Fruit fly (Drosophila melanogaster) whole organism, prepupa: ENCODE results near the gene Dyrk2.

Source experiments
- Blimp-1 ChIP-seq: fragments of 200-800 bp; sonication (Bioruptor generic); optimal IDR thresholded peaks from 3 replicates; lab custom pipeline; 2017; ENCODE audit warnings: missing biosample characterization, missing genetic modification characterization, mild to moderate bottlenecking, moderate library complexity, missing genetic modification reagents
- CG10669 ChIP-seq: fragments of 200-800 bp; sonication (Bioruptor generic); optimal IDR thresholded peaks from 3 replicates; lab custom pipeline; 2018; ENCODE audit warnings: missing biosample characterization, mild to moderate bottlenecking, missing genetic modification characterization, moderate library complexity
- CG11762 ChIP-seq: fragments of 200-800 bp; sonication (Bioruptor generic); optimal IDR thresholded peaks from 3 replicates; lab custom pipeline; 2016; ENCODE audit warnings: missing biosample characterization, missing genetic modification characterization; ENCODE audit not compliant: insufficient read depth
- CG11902 ChIP-seq: fragments of 200-800 bp; sonication (Bioruptor generic); optimal IDR thresholded peaks from 3 replicates; lab custom pipeline; 2016; ENCODE audit warnings: missing biosample characterization, missing genetic modification characterization
- CG1621 ChIP-seq: fragments of 200-800 bp; sonication (Bioruptor generic); optimal IDR thresholded peaks from 3 replicates; lab custom pipeline; 2018; ENCODE audit warnings: missing biosample characterization, mild to moderate bottlenecking, missing genetic modification characterization
- CG3032 ChIP-seq: fragments of 200-800 bp; optimal IDR thresholded peaks from 2 replicates; lab custom pipeline; 2019; ENCODE audit warnings: missing biosample characterization, mild to moderate bottlenecking, missing genetic modification characterization, moderate library complexity
- CG31627 ChIP-seq: fragments of 200-800 bp; sonication (Bioruptor generic); optimal IDR thresholded peaks from 3 replicates; lab custom pipeline; 2016; ENCODE audit warnings: missing biosample characterization, missing genetic modification characterization
- CG32006 ChIP-seq: fragments of 200-800 bp; sonication (Bioruptor generic); optimal IDR thresholded peaks from 3 replicates; lab custom pipeline; 2017; ENCODE audit warnings: missing biosample characterization, mild to moderate bottlenecking, missing genetic modification characterization
- CG3919 ChIP-seq: fragments of 200-800 bp; sonication (Bioruptor generic); optimal IDR thresholded peaks from 3 replicates; lab custom pipeline; 2016; ENCODE audit warnings: missing biosample characterization, missing genetic modification characterization
- CG4318 ChIP-seq: fragments of 200-800 bp; sonication (Bioruptor generic); optimal IDR thresholded peaks from 3 replicates; lab custom pipeline; 2017; ENCODE audit warnings: missing biosample characterization, mild to moderate bottlenecking, missing genetic modification characterization
- CG6163 ChIP-seq: fragments of 200-800 bp; sonication (Bioruptor generic); IDR thresholded peaks from 3 replicates; pipeline ENCODE4 v1.3.6; 2022; ENCODE audit warnings: missing biosample characterization, missing genetic modification characterization
- CG6276 ChIP-seq: fragments of 200-800 bp; sonication (Bioruptor generic); optimal IDR thresholded peaks from 2 replicates; lab custom pipeline; 2017; ENCODE audit warnings: missing biosample characterization, mild to moderate bottlenecking, missing genetic modification characterization
- CG6808 ChIP-seq: fragments of 200-800 bp; sonication (Bioruptor generic); optimal IDR thresholded peaks from 3 replicates; lab custom pipeline; 2017; ENCODE audit warnings: missing biosample characterization, missing genetic modification characterization, mild to moderate bottlenecking, moderate library complexity, missing genetic modification reagents
- CG6854 ChIP-seq: fragments of 200-800 bp; sonication (Bioruptor generic); optimal IDR thresholded peaks from 2 replicates; lab custom pipeline; 2017; ENCODE audit warnings: missing biosample characterization, mild to moderate bottlenecking, missing genetic modification characterization
- CG7368 ChIP-seq: fragments of 200-800 bp; sonication (Bioruptor generic); optimal IDR thresholded peaks from 3 replicates; lab custom pipeline; 2016; ENCODE audit warnings: missing biosample characterization, missing genetic modification characterization
- CG8119 ChIP-seq: fragments of 200-800 bp; sonication (Bioruptor generic); IDR thresholded peaks from 3 replicates; pipeline ENCODE4 v1.3.6; 2022; ENCODE audit warnings: missing biosample characterization, missing genetic modification characterization
- CG8319 ChIP-seq: fragments of 200-800 bp; sonication (Bioruptor generic); optimal IDR thresholded peaks from 3 replicates; lab custom pipeline; 2016; ENCODE audit warnings: missing biosample characterization, missing genetic modification characterization
- CG9139 ChIP-seq: fragments of 200-800 bp; sonication (Bioruptor generic); optimal IDR thresholded peaks from 3 replicates; lab custom pipeline; 2017; ENCODE audit warnings: missing biosample characterization, mild to moderate bottlenecking, missing genetic modification characterization
- Eip75B ChIP-seq: fragments of 200-800 bp; sonication (Bioruptor generic); optimal IDR thresholded peaks from 3 replicates; lab custom pipeline; 2016; ENCODE audit warnings: missing biosample characterization, missing genetic modification characterization
- Eip78C ChIP-seq: fragments of 200-800 bp; sonication (Bioruptor generic); peaks from one replicate; lab custom pipeline; 2016; ENCODE audit warnings: missing biosample characterization, missing genetic modification characterization
- Eip93F ChIP-seq: fragments of 200-800 bp; sonication (Bioruptor generic); optimal IDR thresholded peaks from 2 replicates; lab custom pipeline; 2016; ENCODE audit warnings: missing biosample characterization, mild to moderate bottlenecking, missing genetic modification characterization
- Ets96B ChIP-seq: fragments of 200-800 bp; optimal IDR thresholded peaks from 2 replicates; lab custom pipeline; 2019; ENCODE audit warnings: missing biosample characterization, mild to moderate bottlenecking, missing genetic modification characterization, moderate library complexity
- Gug ChIP-seq: fragments of 200-800 bp; sonication (Bioruptor generic); IDR thresholded peaks from 2 replicates; pipeline ENCODE4 v1.3.6; 2022; ENCODE audit warnings: missing biosample characterization, missing genetic modification characterization
- Hr38 ChIP-seq: sonication (Bioruptor generic); optimal IDR thresholded peaks from 2 replicates; lab custom pipeline; 2016; ENCODE audit warnings: missing biosample characterization, missing genetic modification characterization
- Hr39 ChIP-seq: fragments of 200-800 bp; sonication (Bioruptor generic); optimal IDR thresholded peaks from 2 replicates; lab custom pipeline; 2016; ENCODE audit warnings: missing biosample characterization, missing genetic modification characterization
- Hr4 ChIP-seq: fragments of 200-800 bp; sonication (Bioruptor generic); optimal IDR thresholded peaks from 3 replicates; lab custom pipeline; 2016; ENCODE audit warnings: missing biosample characterization, missing genetic modification characterization
- Lpt ChIP-seq: fragments of 200-800 bp; sonication (Bioruptor generic); optimal IDR thresholded peaks from 3 replicates; lab custom pipeline; 2016; ENCODE audit warnings: missing biosample characterization, missing genetic modification characterization
- Met ChIP-seq: fragments of 200-800 bp; sonication (Bioruptor generic); optimal IDR thresholded peaks from 3 replicates; lab custom pipeline; 2016; ENCODE audit warnings: missing biosample characterization, missing genetic modification characterization
- OdsH ChIP-seq: fragments of 200-800 bp; sonication (Bioruptor generic); optimal IDR thresholded peaks from 3 replicates; lab custom pipeline; 2016; ENCODE audit warnings: missing biosample characterization, missing genetic modification characterization
- Sox102F ChIP-seq: fragments of 200-800 bp; sonication (Bioruptor generic); optimal IDR thresholded peaks from 2 replicates; lab custom pipeline; 2016; ENCODE audit warnings: missing biosample characterization, mild to moderate bottlenecking, missing genetic modification characterization
- achi ChIP-seq: fragments of 200-800 bp; sonication (Bioruptor generic); optimal IDR thresholded peaks from 3 replicates; lab custom pipeline; 2016; ENCODE audit warnings: missing biosample characterization, missing genetic modification characterization
- acj6 ChIP-seq: fragments of 200-800 bp; sonication (Bioruptor generic); optimal IDR thresholded peaks from 3 replicates; lab custom pipeline; 2016; ENCODE audit warnings: missing biosample characterization, missing genetic modification characterization
- dsx ChIP-seq: fragments of 200-800 bp; optimal IDR thresholded peaks from 3 replicates; lab custom pipeline; 2019; ENCODE audit warnings: missing biosample characterization, mild to moderate bottlenecking, missing genetic modification characterization, moderate library complexity; ENCODE audit not compliant: poor library complexity, severe bottlenecking
- eg ChIP-seq: fragments of 200-800 bp; sonication (Bioruptor generic); IDR thresholded peaks from 3 replicates; pipeline ENCODE4 v1.3.6; 2022; ENCODE audit warnings: missing biosample characterization, missing genetic modification characterization
- esn ChIP-seq: fragments of 200-800 bp; sonication (Bioruptor generic); optimal IDR thresholded peaks from 2 replicates; lab custom pipeline; 2016; ENCODE audit warnings: missing biosample characterization, mild to moderate bottlenecking, missing genetic modification characterization, moderate library complexity
- fd59A ChIP-seq: fragments of 200-800 bp; sonication (Bioruptor generic); optimal IDR thresholded peaks from 2 replicates; lab custom pipeline; 2017; ENCODE audit warnings: missing biosample characterization, mild to moderate bottlenecking, missing genetic modification characterization, missing genetic modification reagents
- fd85E ChIP-seq: fragments of 200-800 bp; sonication (Bioruptor generic); optimal IDR thresholded peaks from 3 replicates; lab custom pipeline; 2016; ENCODE audit warnings: missing biosample characterization, missing genetic modification characterization
- lz ChIP-seq: fragments of 200-800 bp; sonication (Bioruptor generic); optimal IDR thresholded peaks from 3 replicates; lab custom pipeline; 2016; ENCODE audit warnings: missing biosample characterization, missing genetic modification characterization
- net ChIP-seq: fragments of 200-800 bp; sonication (Bioruptor generic); optimal IDR thresholded peaks from 3 replicates; lab custom pipeline; 2016; ENCODE audit warnings: missing biosample characterization, missing genetic modification characterization
- pdm3 ChIP-seq: fragments of 200-800 bp; sonication (Bioruptor generic); optimal IDR thresholded peaks from 3 replicates; lab custom pipeline; 2016; ENCODE audit warnings: missing biosample characterization, missing genetic modification characterization
- salr ChIP-seq, 2 experiments: fragments of 200-800 bp; sonication (Bioruptor generic); optimal IDR thresholded peaks; 3 replicates each; lab custom pipeline; 2016 to 2018; ENCODE audit warnings: missing biosample characterization in 2 of 2, missing genetic modification characterization in 2 of 2, mild to moderate bottlenecking in 1 of 2
- ss ChIP-seq, 2 experiments: fragments of 200-800 bp; sonication (Bioruptor generic); optimal IDR thresholded peaks; 2 replicates in 1 of 2; 3 replicates in 1 of 2; lab custom pipeline; 2017 to 2018; ENCODE audit warnings: mild to moderate bottlenecking in 2 of 2, missing biosample characterization in 2 of 2, missing genetic modification characterization in 2 of 2, moderate library complexity in 1 of 2
- svp ChIP-seq: fragments of 200-800 bp; sonication (Bioruptor generic); peaks from one replicate; lab custom pipeline; 2016; ENCODE audit warnings: missing biosample characterization, missing genetic modification characterization
- topi ChIP-seq: fragments of 200-800 bp; sonication (Bioruptor generic); optimal IDR thresholded peaks from 3 replicates; lab custom pipeline; 2016; ENCODE audit warnings: missing biosample characterization, missing genetic modification characterization
- vri ChIP-seq: fragments of 200-800 bp; sonication (Bioruptor generic); optimal IDR thresholded peaks from 3 replicates; lab custom pipeline; 2016; ENCODE audit warnings: missing biosample characterization, mild to moderate bottlenecking, missing genetic modification characterization

Dyrk2 gene

dm6 chr2L:14236132-14236531 is 2.2 kb upstream of the Dyrk2 start (continued):
- TF ChIP-seq Hr4 (GFP tag; lab: Kevin White, UChicago) (peak; percentile 36), OdsH (GFP tag; lab: Kevin White, UChicago) (peak; percentile 59), CG6276 (GFP tag; lab: Kevin White, UChicago) (no peak), svp (GFP tag; lab: Kevin White, UChicago) (no peak), Hr38 (GFP tag; lab: Kevin White, UChicago) (no peak), CG6163 (GFP tag; lab: Robert Waterston, UW) (peak; percentile 64; the same call in 2 of the 3 replicates), Met (peak; percentile 52), Ets96B (peak; percentile 64), vri (GFP tag; lab: Kevin White, UChicago) (peak; percentile 15), achi (peak; percentile 65), CG3919 (GFP tag; lab: Kevin White, UChicago) (peak; percentile 61), fd59A (GFP tag; lab: Kevin White, UChicago) (peak; percentile 45), CG6854 (GFP tag; lab: Kevin White, UChicago) (no peak), CG32006 (GFP tag; lab: Kevin White, UChicago) (peak; percentile 48), CG11902 (GFP tag; lab: Kevin White, UChicago) (no peak), CG8119 (GFP tag; lab: Robert Waterston, UW) (peak; percentile 34; the same call in 1 of the 3 replicates), CG4318 (GFP tag; lab: Kevin White, UChicago) (peak; percentile 19), dsx (GFP tag; lab: Kevin White, UChicago) (peak; percentile 35)

DNA sequence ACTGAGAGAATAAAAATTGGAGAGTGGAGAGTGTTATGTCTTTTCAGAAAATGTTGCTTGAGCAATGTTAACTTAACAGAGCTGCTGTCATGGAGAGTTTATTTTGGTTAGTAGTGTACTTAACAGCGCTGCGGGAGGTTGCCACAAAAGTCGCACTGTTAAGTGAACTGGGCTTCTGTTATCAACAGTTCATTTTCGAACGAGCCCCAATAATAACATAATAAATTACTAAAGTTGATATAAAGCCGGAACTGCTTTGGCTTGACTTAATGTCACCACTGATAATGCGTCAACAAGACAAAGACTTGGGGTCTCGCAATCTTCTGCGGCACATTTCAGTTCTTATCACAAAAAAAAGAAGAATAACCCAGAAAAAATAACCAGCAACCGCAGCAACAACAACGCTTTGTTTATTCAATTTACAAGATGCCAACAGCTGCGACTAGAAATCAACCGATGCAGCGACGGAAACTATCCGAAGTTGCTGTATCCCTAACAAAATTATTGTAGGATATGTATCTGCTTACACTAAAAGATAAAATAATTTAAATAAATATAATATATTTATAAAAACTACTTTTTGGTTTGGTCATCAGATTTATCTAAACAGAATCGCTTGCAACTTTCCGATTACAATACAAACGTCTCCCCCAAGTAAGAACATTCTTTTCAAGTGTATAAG is 842 bp upstream of the Dyrk2 start:
- TF ChIP-seq pdm3 (GFP tag; lab: Kevin White, UChicago), result peak; percentile 19
- no peak for TF ChIP-seq lz
- peak; percentile 80 for TF ChIP-seq CG32006 (GFP tag; lab: Kevin White, UChicago)
- no peak for TF ChIP-seq CG8319
- no peak for TF ChIP-seq vri (GFP tag; lab: Kevin White, UChicago)
- peak; percentile 21 for TF ChIP-seq Hr4 (GFP tag; lab: Kevin White, UChicago)
- no peak for TF ChIP-seq ss (GFP tag; optimal IDR thresholded peaks at IDR 0.05; lab: Kevin White, UChicago)
- TF ChIP-seq fd59A (GFP tag; lab: Kevin White, UChicago), result no peak
- no peak for TF ChIP-seq CG3919 (GFP tag; lab: Kevin White, UChicago)
- no peak; the same call in 2 of the 3 replicates for TF ChIP-seq eg (GFP tag; lab: Robert Waterston, UW)
- TF ChIP-seq Eip78C (GFP tag; lab: Kevin White, UChicago), result peak; percentile 73
- peak; percentile 56 for TF ChIP-seq CG6276 (GFP tag; lab: Kevin White, UChicago)
- TF ChIP-seq salr (GFP tag; optimal IDR thresholded peaks at IDR 0.05; lab: Kevin White, UChicago), result no peak
- peak; percentile 50; the same call in 2 of the 3 replicates for TF ChIP-seq CG8119 (GFP tag; lab: Robert Waterston, UW)
- TF ChIP-seq Eip93F, result no peak
- TF ChIP-seq CG3032 (tag; lab: Kevin White, UChicago), result no peak
- TF ChIP-seq fd85E (GFP tag; lab: Kevin White, UChicago), result no peak
- TF ChIP-seq esn (GFP tag; lab: Kevin White, UChicago), result no peak
- TF ChIP-seq Gug (GFP tag; lab: Robert Waterston, UW), result no peak
- TF ChIP-seq svp (GFP tag; lab: Kevin White, UChicago), result peak; percentile 95
- TF ChIP-seq CG4318 (GFP tag; lab: Kevin White, UChicago), result no peak
- TF ChIP-seq acj6 (GFP tag; lab: Kevin White, UChicago), result peak; percentile 4
- TF ChIP-seq Hr39 (GFP tag; lab: Kevin White, UChicago), result no peak
- TF ChIP-seq dsx (GFP tag; lab: Kevin White, UChicago), result no peak
- TF ChIP-seq CG7368, result no peak
- no peak for TF ChIP-seq Sox102F (GFP tag; lab: Kevin White, UChicago)
- no peak for TF ChIP-seq Hr38 (GFP tag; lab: Kevin White, UChicago)
- TF ChIP-seq OdsH (GFP tag; lab: Kevin White, UChicago), result peak; percentile 30
- TF ChIP-seq CG10669 (GFP tag; lab: Kevin White, UChicago), result peak; percentile 37
- no peak for TF ChIP-seq CG11902 (GFP tag; lab: Kevin White, UChicago)
- TF ChIP-seq Met, result no peak
- no peak for TF ChIP-seq CG6808 (GFP tag; lab: Kevin White, UChicago)
- TF ChIP-seq topi, result no peak
- TF ChIP-seq net (GFP tag; lab: Kevin White, UChicago), result peak; percentile 35
- no peak for TF ChIP-seq Blimp-1
- peak; percentile 34 for TF ChIP-seq Ets96B
- TF ChIP-seq CG9139, result no peak
- TF ChIP-seq Eip75B (GFP tag; lab: Kevin White, UChicago), result no peak
- no peak for TF ChIP-seq CG6854 (GFP tag; lab: Kevin White, UChicago)
- peak; percentile 19 for TF ChIP-seq CG11762
- no peak for TF ChIP-seq Lpt
- TF ChIP-seq CG6163 (GFP tag; lab: Robert Waterston, UW), result peak; percentile 46; the same call in 2 of the 3 replicates
- no peak for TF ChIP-seq CG31627
- TF ChIP-seq CG1621, result no peak
